Worm (Caenorhabditis elegans) whole organism, L2 larva: Measurements from ENCODE around the gene C52B9.19.

Experiments
- F13H6.1 ChIP-seq: sonication (generic microtip); optimal IDR thresholded peaks from 2 replicates; lab custom pipeline; 2016; ENCODE audit warnings: missing genetic modification characterization, missing compliant biosample characterization
- Y55F3AM.14 ChIP-seq: fragments of 200-800 bp; sonication (Bioruptor generic); optimal IDR thresholded peaks from 2 replicates; lab custom pipeline; 2018; ENCODE audit warnings: mild to moderate bottlenecking, missing genetic modification characterization, missing compliant biosample characterization
- alr-1 ChIP-seq: fragments of 150-350 bp; optimal IDR thresholded peaks from 2 replicates; lab custom pipeline; 2014; ENCODE audit warnings: missing biosample characterization, missing genetic modification characterization
- aly-2 ChIP-seq: fragments of 150-350 bp; optimal IDR thresholded peaks from 2 replicates; lab custom pipeline; 2014; ENCODE audit warnings: missing biosample characterization, missing genetic modification characterization
- blmp-1 ChIP-seq: sonication (generic microtip); optimal IDR thresholded peaks from 2 replicates; lab custom pipeline; 2017; ENCODE audit warnings: missing genetic modification characterization, mild to moderate bottlenecking, missing compliant biosample characterization, antibody characterized with exemption, moderate library complexity; ENCODE audit not compliant: insufficient read depth
- ceh-16 ChIP-seq: fragments of 150-350 bp; optimal IDR thresholded peaks from 2 replicates; lab custom pipeline; 2014; ENCODE audit warnings: missing biosample characterization, missing genetic modification characterization
- ceh-82 ChIP-seq: fragments of 150-350 bp; optimal IDR thresholded peaks from 2 replicates; lab custom pipeline; 2014; ENCODE audit warnings: missing biosample characterization, missing genetic modification characterization
- elt-3 ChIP-seq: sonication (generic microtip); optimal IDR thresholded peaks from 2 replicates; lab custom pipeline; 2017; ENCODE audit warnings: missing biosample characterization, missing genetic modification characterization
- lsy-2 ChIP-seq, 2 experiments: fragments of 150-350 bp in 1 of 2; sonication (generic microtip) in 1 of 2; optimal IDR thresholded peaks; 2 replicates each; lab custom pipeline; 2014 to 2017; ENCODE audit warnings: missing biosample characterization in 2 of 2, missing genetic modification characterization in 2 of 2
- nhr-23 ChIP-seq: fragments of 150-350 bp; optimal IDR thresholded peaks from 2 replicates; lab custom pipeline; 2014; ENCODE audit warnings: missing biosample characterization, missing genetic modification reagents, missing genetic modification characterization
- nhr-237 ChIP-seq: fragments of 150-350 bp; optimal IDR thresholded peaks from 2 replicates; lab custom pipeline; 2014; ENCODE audit warnings: missing biosample characterization, missing genetic modification characterization
- nhr-77 ChIP-seq: fragments of 150-350 bp; optimal IDR thresholded peaks from 2 replicates; lab custom pipeline; 2014; ENCODE audit warnings: missing biosample characterization, missing genetic modification characterization
- unc-39 ChIP-seq: fragments of 150-350 bp; optimal IDR thresholded peaks from 2 replicates; lab custom pipeline; 2014; ENCODE audit warnings: missing biosample characterization, missing genetic modification characterization
- ztf-4 ChIP-seq: fragments of 150-350 bp; optimal IDR thresholded peaks from 2 replicates; lab custom pipeline; 2014; ENCODE audit warnings: missing biosample characterization, missing genetic modification characterization

- TF ChIP-seq unc-39 (tag; lab: Kevin White, UChicago): no peak
- no peak for TF ChIP-seq ceh-82
- no peak for TF ChIP-seq nhr-77 (tag; lab: Kevin White, UChicago)
- TF ChIP-seq aly-2 (tag; lab: Kevin White, UChicago): no peak
- TF ChIP-seq ztf-4: no peak
- TF ChIP-seq lsy-2 (tag; optimal IDR thresholded peaks at IDR 0.05; lab: Kevin White, UChicago): no peak
- no peak for TF ChIP-seq blmp-1 (tag; lab: Kevin White, UChicago)
- no peak for TF ChIP-seq Y55F3AM.14
- TF ChIP-seq ceh-16 (tag; lab: Kevin White, UChicago): no peak
- no peak for TF ChIP-seq nhr-237
- TF ChIP-seq F13H6.1 (tag; lab: Kevin White, UChicago): no peak
- TF ChIP-seq alr-1: no peak
- TF ChIP-seq nhr-23: no peak
- no peak for TF ChIP-seq elt-3 (tag; lab: Kevin White, UChicago)
Observed at ce11 chrX:4303200-4303599, 20.8 kb downstream of the C52B9.19 start.
